Worm (Caenorhabditis elegans) whole organism, L3 larva: ENCODE data around the gene srt-36.
"Not testable (repeated sequence)": the region's sequence is repeated elsewhere in the genome, so short reads cannot be mapped to it uniquely, and the experiment has no call there.

Experiments
- ceh-82 ChIP-seq: fragments of 150-350 bp; optimal IDR thresholded peaks from 2 replicates; lab custom pipeline; 2014; ENCODE audit warnings: missing biosample characterization, missing genetic modification characterization
- tbx-2 ChIP-seq: sonication (generic microtip); optimal IDR thresholded peaks from 2 replicates; lab custom pipeline; 2016; ENCODE audit warnings: mild to moderate bottlenecking, missing genetic modification characterization, missing compliant biosample characterization

DNA sequence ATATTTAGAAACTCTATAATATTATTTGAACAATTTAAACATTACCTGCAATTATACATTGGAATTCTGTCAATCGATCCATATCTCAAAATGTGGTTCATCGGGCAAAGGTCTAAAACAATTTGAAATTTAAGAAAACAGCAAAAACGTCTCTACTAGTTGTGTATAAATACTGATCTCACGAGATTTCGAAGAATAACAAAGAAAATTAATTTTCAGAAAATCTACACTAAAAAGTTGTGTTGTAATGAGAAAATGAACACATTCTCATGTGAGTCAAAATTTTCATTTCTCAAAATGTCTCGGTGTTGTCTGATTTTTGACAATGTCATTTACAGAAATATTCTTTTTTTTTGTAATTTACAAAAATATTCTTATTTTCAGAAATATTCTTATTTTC, at the start of gene srt-36:
- TF ChIP-seq ceh-82; tbx-2 (tag; lab: Kevin White, UChicago): not testable (repeated sequence)
